Worm (Caenorhabditis elegans) whole organism, L3 larva: ENCODE measurements around the gene exc-1.

ENCODE experiments used
- R02D3.7 ChIP-seq: fragments of 150-350 bp; optimal IDR thresholded peaks from 2 replicates; lab custom pipeline; 2014; ENCODE audit warnings: missing biosample characterization, missing genetic modification characterization
- ceh-28 ChIP-seq: fragments of 150-350 bp; optimal IDR thresholded peaks from 2 replicates; lab custom pipeline; 2014; ENCODE audit warnings: missing biosample characterization, missing genetic modification reagents, missing genetic modification characterization
- elt-2 ChIP-seq: sonication (generic microtip); optimal IDR thresholded peaks from 2 replicates; lab custom pipeline; 2016; ENCODE audit warnings: missing genetic modification reagents, mild to moderate bottlenecking, missing genetic modification characterization, missing compliant biosample characterization
- nhr-11 ChIP-seq: fragments of 150-350 bp; optimal IDR thresholded peaks from 2 replicates; lab custom pipeline; 2014; ENCODE audit warnings: missing biosample characterization, missing genetic modification characterization
- nhr-12 ChIP-seq: fragments of 150-350 bp; optimal IDR thresholded peaks from 2 replicates; lab custom pipeline; 2014; ENCODE audit warnings: missing biosample characterization, missing genetic modification characterization
- nhr-25 ChIP-seq: sonication (generic microtip); optimal IDR thresholded peaks from 2 replicates; lab custom pipeline; 2017; ENCODE audit warnings: missing biosample characterization, missing genetic modification characterization
- unc-39 ChIP-seq: sonication (generic microtip); optimal IDR thresholded peaks from 4 replicates; lab custom pipeline; 2017; ENCODE audit warnings: missing biosample characterization, missing genetic modification characterization
- unc-62 ChIP-seq: fragments of 150-350 bp; sonication (generic microtip); optimal IDR thresholded peaks from 4 replicates; lab custom pipeline; 2014; ENCODE audit warnings: missing biosample characterization, missing genetic modification reagents, missing genetic modification characterization

- TF ChIP-seq unc-39 (tag; lab: Kevin White, UChicago) (no peak), nhr-12 (tag; lab: Kevin White, UChicago) (no peak), nhr-25 (no peak), nhr-11 (tag; lab: Kevin White, UChicago) (no peak), elt-2 (tag; lab: Kevin White, UChicago) (no peak), unc-62 (GFP tag; lab: Kevin White, UChicago) (no peak), ceh-28 (tag; lab: Kevin White, UChicago) (no peak), R02D3.7 (tag; lab: Kevin White, UChicago) (no peak)
Observed at ce11 chrX:15438768-15439167, 38.4 kb downstream of the exc-1 start.
